Fruit fly (Drosophila melanogaster): Measurements from ENCODE around the gene GstO1.
A peak's percentile ranks its signal among the peaks of the same experiment; 100 is the strongest.

Gene GstO1

dm6 chr3L:8544710-8545109, 20.0 kb upstream of the GstO1 start, which contains the start of gene rhea (continued):
- TF ChIP-seq tna (GFP tag; IDR thresholded peaks at IDR 0.05; ENCODE audit: partially characterized antibody) (peak; percentile 49), Sry-δ (GFP tag; optimal IDR thresholded peaks at IDR 0.05) (peak; percentile 52), C15 (GFP tag; IDR thresholded peaks at IDR 0.05) (no peak), Ada2b (GFP tag; IDR thresholded peaks at IDR 0.05) (no peak), crol (GFP tag; IDR thresholded peaks at IDR 0.05) (no peak), CG10959 (GFP tag; IDR thresholded peaks at IDR 0.05) (no peak), CG13424 (tag; optimal IDR thresholded peaks at IDR 0.05) (peak; percentile 15), H2.0 (GFP tag; IDR thresholded peaks at IDR 0.05) (no peak), bigmax (GFP tag; optimal IDR thresholded peaks at IDR 0.05) (no peak), Hr51 (GFP tag; optimal IDR thresholded peaks at IDR 0.05) (no peak), CG2129 (GFP tag; IDR thresholded peaks at IDR 0.05; ENCODE audit: partially characterized antibody) (peak; percentile 61), sug (tag; optimal IDR thresholded peaks at IDR 0.05) (no peak), peb (GFP tag; IDR thresholded peaks at IDR 0.05) (no peak), CG10979 (tag; optimal IDR thresholded peaks at IDR 0.05) (no peak), twi (tag; optimal IDR thresholded peaks at IDR 0.05) (no peak), CG9437 (GFP tag; optimal IDR thresholded peaks at IDR 0.05) (no peak), CG17568 (GFP tag; optimal IDR thresholded peaks at IDR 0.05) (no peak), knrl (GFP tag; IDR thresholded peaks at IDR 0.05; ENCODE audit: partially characterized antibody) (peak; percentile 84), slbo (GFP tag; IDR thresholded peaks at IDR 0.05) (peak; percentile 39; the same call in 1 of the 2 replicates), tio (GFP tag; optimal IDR thresholded peaks at IDR 0.05) (no peak), Sox102F (GFP tag; optimal IDR thresholded peaks at IDR 0.05) (peak; percentile 18), ftz-f1 (GFP tag; optimal IDR thresholded peaks at IDR 0.05) (no peak), tll (GFP tag; optimal IDR thresholded peaks at IDR 0.05) (no peak), HLH4C (GFP tag; IDR thresholded peaks at IDR 0.05; ENCODE audit: partially characterized antibody) (peak; percentile 78), trh (GFP tag; optimal IDR thresholded peaks at IDR 0.05) (no peak), Doc2 (GFP tag; IDR thresholded peaks at IDR 0.05) (no peak), nerfin-2 (GFP tag; IDR thresholded peaks at IDR 0.05; ENCODE audit: partially characterized antibody) (peak; percentile 71), p53 (GFP tag; optimal IDR thresholded peaks at IDR 0.05) (no peak), otp (GFP tag; IDR thresholded peaks at IDR 0.05) (peak; percentile 24; the same call in 1 of the 3 replicates), HLHmδ (GFP tag; optimal IDR thresholded peaks at IDR 0.05) (no peak), Side (GFP tag; optimal IDR thresholded peaks at IDR 0.05) (no peak), Doc3 (GFP tag; IDR thresholded peaks at IDR 0.05; ENCODE audit: partially characterized antibody) (peak; percentile 81), CG17361 (GFP tag; IDR thresholded peaks at IDR 0.05) (no peak; the same call in 2 of the 3 replicates), esg (GFP tag; conservative IDR thresholded peaks at IDR 0.05) (no peak), CG13775 (GFP tag; optimal IDR thresholded peaks at IDR 0.05) (peak; percentile 37), CG11085 (GFP tag; IDR thresholded peaks at IDR 0.05) (no peak), grau (tag; optimal IDR thresholded peaks at IDR 0.05) (peak; percentile 24), CG17829 (tag; optimal IDR thresholded peaks at IDR 0.05) (peak; percentile 57), CG16779 (GFP tag; IDR thresholded peaks at IDR 0.05) (no peak), CG3163 (GFP tag; optimal IDR thresholded peaks at IDR 0.05) (no peak), Nf-YC (tag; optimal IDR thresholded peaks at IDR 0.05) (peak; percentile 53), pan (optimal IDR thresholded peaks at IDR 0.05) (no peak), pan (GFP tag; optimal IDR thresholded peaks at IDR 0.05 in 1 of 2, IDR thresholded peaks at IDR 0.05 in 1 of 2) (no peak), fru (optimal IDR thresholded peaks at IDR 0.05) (no peak), CG6272 (GFP tag; IDR thresholded peaks at IDR 0.05) (no peak), CG18476 (GFP tag; optimal IDR thresholded peaks at IDR 0.05) (peak; percentile 24), CG33213 (GFP tag; optimal IDR thresholded peaks at IDR 0.05) (peak; percentile 3), gro (GFP tag; optimal IDR thresholded peaks at IDR 0.05) (no peak), Myb (GFP tag; optimal IDR thresholded peaks at IDR 0.05) (no peak), CG15479 (GFP tag; optimal IDR thresholded peaks at IDR 0.05) (no peak), unc-4 (GFP tag; IDR thresholded peaks at IDR 0.05; ENCODE audit: partially characterized antibody) (peak; percentile 87)

All from whole organism, embryonic.